Fruit fly (Drosophila melanogaster) whole organism, adult: ENCODE measurements around the gene CG43175.

Experiments used
- CG11617 ChIP-seq: fragments of 200-800 bp; sonication (Bioruptor generic); optimal IDR thresholded peaks from 2 replicates; lab custom pipeline; 2017; ENCODE audit warnings: mild to moderate bottlenecking, missing biosample characterization, missing genetic modification reagents, missing genetic modification characterization
- CG12768 ChIP-seq: fragments of 200-800 bp; sonication (Bioruptor generic); optimal IDR thresholded peaks from 2 replicates; lab custom pipeline; 2017; ENCODE audit warnings: missing biosample characterization, missing genetic modification characterization, mild to moderate bottlenecking, moderate library complexity, missing genetic modification reagents
- CG14711 ChIP-seq: fragments of 200-800 bp; sonication (Bioruptor generic); optimal IDR thresholded peaks from 2 replicates; lab custom pipeline; 2018; ENCODE audit warnings: missing biosample characterization, mild to moderate bottlenecking, missing genetic modification characterization, moderate library complexity
- CG1620 ChIP-seq: fragments of 200-800 bp; sonication (Bioruptor generic); optimal IDR thresholded peaks from 2 replicates; lab custom pipeline; 2016; ENCODE audit warnings: missing biosample characterization, missing genetic modification characterization
- CG33017 ChIP-seq: fragments of 200-800 bp; sonication (Bioruptor generic); optimal IDR thresholded peaks from 2 replicates; lab custom pipeline; 2018; ENCODE audit warnings: missing biosample characterization, mild to moderate bottlenecking, missing genetic modification characterization, moderate library complexity
- CG5204 ChIP-seq: fragments of 200-800 bp; sonication (Bioruptor generic); optimal IDR thresholded peaks from 2 replicates; lab custom pipeline; 2016; ENCODE audit warnings: missing biosample characterization, missing genetic modification characterization
- CG7045 ChIP-seq: fragments of 200-800 bp; sonication (Bioruptor generic); optimal IDR thresholded peaks from 2 replicates; lab custom pipeline; 2017; ENCODE audit warnings: missing biosample characterization, mild to moderate bottlenecking, missing genetic modification characterization
- CG7101 ChIP-seq: fragments of 200-800 bp; sonication (Bioruptor generic); optimal IDR thresholded peaks from 2 replicates; lab custom pipeline; 2018; ENCODE audit warnings: missing biosample characterization, mild to moderate bottlenecking, missing genetic modification characterization, moderate library complexity
- Clk ChIP-seq: fragments of 200-800 bp; sonication (Bioruptor generic); optimal IDR thresholded peaks from 2 replicates; lab custom pipeline; 2017; ENCODE audit warnings: missing biosample characterization, missing genetic modification characterization
- Crg-1 ChIP-seq: fragments of 200-800 bp; sonication (Bioruptor generic); optimal IDR thresholded peaks from 2 replicates; lab custom pipeline; 2016; ENCODE audit warnings: missing biosample characterization, missing genetic modification characterization
- Hr96 ChIP-seq: fragments of 200-800 bp; sonication (Bioruptor generic); optimal IDR thresholded peaks from 2 replicates; lab custom pipeline; 2016; ENCODE audit warnings: missing biosample characterization, missing genetic modification characterization
- Mnt ChIP-seq: fragments of 200-800 bp; sonication (Bioruptor generic); optimal IDR thresholded peaks from 2 replicates; lab custom pipeline; 2016; ENCODE audit warnings: missing biosample characterization, mild to moderate bottlenecking, missing genetic modification characterization
- bab1 ChIP-seq: fragments of 200-800 bp; sonication (Bioruptor generic); optimal IDR thresholded peaks from 3 replicates; lab custom pipeline; 2019; ENCODE audit warnings: missing biosample characterization, mild to moderate bottlenecking, missing genetic modification characterization, moderate library complexity
- cic ChIP-seq: fragments of 200-800 bp; sonication (Bioruptor generic); optimal IDR thresholded peaks from 2 replicates; lab custom pipeline; 2017; ENCODE audit warnings: missing biosample characterization, mild to moderate bottlenecking, missing genetic modification characterization, moderate library complexity
- cnc ChIP-seq, 2 experiments: fragments of >200 bp; optimal IDR thresholded peaks; 2 replicates each; lab custom pipeline; 2017
- kay ChIP-seq: fragments of 200-800 bp; sonication (Bioruptor generic); peaks from one replicate; lab custom pipeline; 2016; ENCODE audit warnings: missing biosample characterization, missing genetic modification characterization, borderline replicate concordance
- ovo ChIP-seq: fragments of 200-800 bp; sonication (Bioruptor generic); optimal IDR thresholded peaks from 2 replicates; lab custom pipeline; 2016; ENCODE audit warnings: missing biosample characterization, missing genetic modification characterization
- pad ChIP-seq: fragments of 200-800 bp; sonication (Bioruptor generic); optimal IDR thresholded peaks from 3 replicates; lab custom pipeline; 2017; ENCODE audit warnings: missing biosample characterization, missing genetic modification characterization, mild to moderate bottlenecking, moderate library complexity, missing genetic modification reagents
- tj ChIP-seq: fragments of 200-800 bp; sonication (Bioruptor generic); optimal IDR thresholded peaks from 3 replicates; lab custom pipeline; 2017; ENCODE audit warnings: missing biosample characterization, mild to moderate bottlenecking, missing genetic modification characterization, moderate library complexity
- toe ChIP-seq: fragments of 200-800 bp; sonication (Bioruptor generic); optimal IDR thresholded peaks from 2 replicates; lab custom pipeline; 2016; ENCODE audit warnings: missing biosample characterization, missing genetic modification characterization

Gene CG43175

DNA sequence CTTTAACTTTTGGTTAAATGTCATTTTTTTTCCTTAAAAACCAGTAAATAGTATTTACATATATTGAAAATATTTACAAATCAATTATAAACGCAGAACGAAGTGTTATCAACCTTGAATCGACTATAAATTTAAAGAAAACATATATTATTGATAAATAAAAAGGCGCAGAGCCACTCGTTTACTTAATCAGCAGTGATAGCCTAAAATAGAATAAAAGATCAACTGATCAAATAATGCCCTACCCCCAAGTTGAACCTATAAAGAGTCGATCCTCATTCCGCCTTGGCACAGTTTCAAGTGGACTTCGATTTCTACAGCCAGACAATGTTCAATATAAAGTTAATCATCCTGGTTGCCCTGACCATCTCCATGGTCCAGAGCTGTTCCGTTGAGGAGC is 34.3 kb upstream of the CG43175 start, which contains the start of gene CG7606:
TSS of gene CG7606 (plus strand) at position 301 of the 400 bp plus-strand sequence.
- TF ChIP-seq tj (GFP tag; lab: Kevin White, UChicago) (no peak), cnc (optimal IDR thresholded peaks at IDR 0.05; lab: Kevin White, UChicago) (no peak), CG33017 (tag; lab: Kevin White, UChicago) (no peak), CG12768 (GFP tag; lab: Kevin White, UChicago) (no peak), Crg-1 (GFP tag; lab: Kevin White, UChicago) (no peak), Clk (GFP tag; lab: Kevin White, UChicago) (no peak), kay (GFP tag; lab: Kevin White, UChicago) (no peak), CG1620 (GFP tag; lab: Kevin White, UChicago) (no peak), bab1 (GFP tag; lab: Kevin White, UChicago) (no peak), CG14711 (tag; lab: Kevin White, UChicago) (no peak), Hr96 (GFP tag; lab: Kevin White, UChicago) (no peak)

dm6 chr3R:17599695-17600094 is 30.8 kb upstream of the CG43175 start:
- no peak for TF ChIP-seq Crg-1 (GFP tag; lab: Kevin White, UChicago)
- TF ChIP-seq toe (GFP tag; lab: Kevin White, UChicago) = no peak
- no peak for TF ChIP-seq cnc (optimal IDR thresholded peaks at IDR 0.05; lab: Kevin White, UChicago)
- TF ChIP-seq bab1 (GFP tag; lab: Kevin White, UChicago) = no peak
- no peak for TF ChIP-seq CG5204 (GFP tag; lab: Kevin White, UChicago)
- TF ChIP-seq Hr96 (GFP tag; lab: Kevin White, UChicago) = no peak
- TF ChIP-seq kay (GFP tag; lab: Kevin White, UChicago) = no peak
- TF ChIP-seq CG12768 (GFP tag; lab: Kevin White, UChicago) = no peak
- TF ChIP-seq CG7101 (tag; lab: Kevin White, UChicago) = no peak
- no peak for TF ChIP-seq CG1620 (GFP tag; lab: Kevin White, UChicago)
- no peak for TF ChIP-seq ovo (GFP tag; lab: Kevin White, UChicago)
- TF ChIP-seq CG11617 (GFP tag; lab: Kevin White, UChicago) = no peak
- no peak for TF ChIP-seq tj (GFP tag; lab: Kevin White, UChicago)

- no peak for TF ChIP-seq CG12768 (GFP tag; lab: Kevin White, UChicago)
- no peak for TF ChIP-seq tj (GFP tag; lab: Kevin White, UChicago)
- no peak for TF ChIP-seq pad (GFP tag; lab: Kevin White, UChicago)
- TF ChIP-seq Mnt (GFP tag; lab: Kevin White, UChicago) = no peak
- no peak for TF ChIP-seq CG7101 (tag; lab: Kevin White, UChicago)
- TF ChIP-seq cic (GFP tag; lab: Kevin White, UChicago) = no peak
- no peak for TF ChIP-seq CG5204 (GFP tag; lab: Kevin White, UChicago)
- TF ChIP-seq cnc (optimal IDR thresholded peaks at IDR 0.05; lab: Kevin White, UChicago) = no peak
- TF ChIP-seq toe (GFP tag; lab: Kevin White, UChicago) = no peak
- no peak for TF ChIP-seq kay (GFP tag; lab: Kevin White, UChicago)
- no peak for TF ChIP-seq Hr96 (GFP tag; lab: Kevin White, UChicago)
- no peak for TF ChIP-seq Crg-1 (GFP tag; lab: Kevin White, UChicago)
- no peak for TF ChIP-seq CG1620 (GFP tag; lab: Kevin White, UChicago)
- TF ChIP-seq CG11617 (GFP tag; lab: Kevin White, UChicago) = no peak
- no peak for TF ChIP-seq Clk (GFP tag; lab: Kevin White, UChicago)
- TF ChIP-seq CG7045 (GFP tag; lab: Kevin White, UChicago) = no peak
- TF ChIP-seq CG33017 (tag; lab: Kevin White, UChicago) = no peak
- no peak for TF ChIP-seq CG14711 (tag; lab: Kevin White, UChicago)
- TF ChIP-seq ovo (GFP tag; lab: Kevin White, UChicago) = no peak
Observed at dm6 chr3R:17601866-17602265, 28.7 kb upstream of the CG43175 start.

DNA sequence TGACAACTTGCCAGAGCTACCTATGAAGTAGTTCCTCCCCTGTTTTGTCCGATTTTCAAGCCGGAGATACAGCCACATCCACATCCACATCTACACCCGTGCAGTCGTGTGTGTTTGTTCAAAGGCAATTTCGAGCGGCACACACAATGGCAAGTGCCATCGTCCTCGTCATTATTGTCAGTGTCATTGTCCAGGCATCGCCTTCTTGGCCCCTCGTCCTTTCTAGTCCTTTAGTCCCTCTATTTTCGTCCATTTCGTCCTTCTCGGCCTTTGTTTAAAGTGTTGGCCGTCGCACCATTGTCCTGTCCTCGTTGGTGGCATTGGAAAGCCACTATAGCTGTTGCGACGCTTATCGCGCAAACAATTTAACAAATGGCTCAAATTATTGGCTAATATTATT is 27.5 kb upstream of the CG43175 start:
- TF ChIP-seq Clk (GFP tag; lab: Kevin White, UChicago) (no peak), tj (GFP tag; lab: Kevin White, UChicago) (no peak), Hr96 (GFP tag; lab: Kevin White, UChicago) (no peak), CG7101 (tag; lab: Kevin White, UChicago) (no peak), ovo (GFP tag; lab: Kevin White, UChicago) (no peak), CG5204 (GFP tag; lab: Kevin White, UChicago) (no peak), CG33017 (tag; lab: Kevin White, UChicago) (no peak), cnc (optimal IDR thresholded peaks at IDR 0.05; lab: Kevin White, UChicago) (no peak), cic (GFP tag; lab: Kevin White, UChicago) (no peak), bab1 (GFP tag; lab: Kevin White, UChicago) (no peak), CG12768 (GFP tag; lab: Kevin White, UChicago) (no peak), pad (GFP tag; lab: Kevin White, UChicago) (no peak), CG11617 (GFP tag; lab: Kevin White, UChicago) (no peak), kay (GFP tag; lab: Kevin White, UChicago) (no peak), toe (GFP tag; lab: Kevin White, UChicago) (no peak), CG1620 (GFP tag; lab: Kevin White, UChicago) (no peak), CG14711 (tag; lab: Kevin White, UChicago) (no peak), Mnt (GFP tag; lab: Kevin White, UChicago) (no peak)

- TF ChIP-seq toe (GFP tag; lab: Kevin White, UChicago) = no peak
- no peak for TF ChIP-seq ovo (GFP tag; lab: Kevin White, UChicago)
- TF ChIP-seq Mnt (GFP tag; lab: Kevin White, UChicago) = peak; percentile 59
- peak; percentile 6 for TF ChIP-seq tj (GFP tag; lab: Kevin White, UChicago)
- TF ChIP-seq Clk (GFP tag; lab: Kevin White, UChicago) = no peak
Observed at dm6 chr3R:17603717-17604116, 26.8 kb upstream of the CG43175 start.
